Fruit fly (Drosophila melanogaster) whole organism, prepupa: ENCODE measurements around the gene Fie.

Experiments used
- Eip75B ChIP-seq: fragments of 200-800 bp; sonication (Bioruptor generic); optimal IDR thresholded peaks from 3 replicates; lab custom pipeline; 2016; ENCODE audit warnings: missing biosample characterization, missing genetic modification characterization
- Ets21C ChIP-seq: fragments of 200-800 bp; sonication (Bioruptor generic); optimal IDR thresholded peaks from 3 replicates; lab custom pipeline; 2016; ENCODE audit warnings: missing biosample characterization, missing genetic modification characterization
- Hr38 ChIP-seq: sonication (Bioruptor generic); optimal IDR thresholded peaks from 2 replicates; lab custom pipeline; 2016; ENCODE audit warnings: missing biosample characterization, missing genetic modification characterization

DNA sequence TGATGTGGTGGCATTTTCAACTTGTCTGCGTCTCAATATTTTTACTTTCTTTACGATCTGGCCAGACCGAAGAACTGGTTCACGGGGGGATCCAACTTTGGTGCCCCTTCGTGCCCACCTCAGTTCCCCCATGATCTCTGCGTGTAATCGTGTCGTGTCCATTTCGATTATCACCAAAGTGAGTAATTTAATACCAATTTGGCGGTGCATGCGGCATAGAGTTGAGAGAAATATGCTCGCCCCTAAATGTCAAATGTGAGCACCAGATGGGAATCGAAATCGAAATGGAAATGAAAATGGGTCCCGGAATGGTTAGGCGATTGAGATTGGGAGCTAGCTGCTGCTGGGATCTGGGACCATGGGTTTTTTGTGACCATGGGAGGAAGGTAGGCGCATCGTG lies 21.1 kb upstream of the Fie start:
- TF ChIP-seq Eip75B (GFP tag; lab: Kevin White, UChicago) (no peak), Ets21C (no peak), Hr38 (GFP tag; lab: Kevin White, UChicago) (no peak)
